Worm (Caenorhabditis elegans) whole organism, L1 larva: ENCODE results near the gene mbk-2.

ENCODE experiments used
- C16A3.4 ChIP-seq: fragments of 150-350 bp; optimal IDR thresholded peaks from 2 replicates; lab custom pipeline; 2014; ENCODE audit warnings: missing biosample characterization, missing genetic modification characterization
- F16B12.6 ChIP-seq: fragments of 150-350 bp; optimal IDR thresholded peaks from 2 replicates; lab custom pipeline; 2014; ENCODE audit warnings: missing biosample characterization, missing genetic modification characterization
- blmp-1 ChIP-seq: fragments of 150-350 bp; optimal IDR thresholded peaks from 2 replicates; lab custom pipeline; 2014; ENCODE audit warnings: missing biosample characterization, missing genetic modification characterization
- ceh-63 ChIP-seq: fragments of 200-800 bp; sonication (Bioruptor generic); optimal IDR thresholded peaks from 2 replicates; lab custom pipeline; 2018; ENCODE audit warnings: mild to moderate bottlenecking, missing genetic modification characterization, missing compliant biosample characterization
- ceh-90 ChIP-seq: sonication (generic microtip); optimal IDR thresholded peaks from 2 replicates; lab custom pipeline; 2016; ENCODE audit warnings: missing genetic modification characterization, missing compliant biosample characterization
- dpl-1 ChIP-seq, 3 experiments: fragments of 150-350 bp in 2 of 3; sonication (generic microtip) in 1 of 3; optimal IDR thresholded peaks; 2 replicates each; lab custom pipeline; 2014 to 2017; ENCODE audit warnings: missing biosample characterization in 3 of 3, missing genetic modification characterization in 3 of 3, missing genetic modification reagents in 3 of 3
- efl-1 ChIP-seq, 4 experiments: fragments of 150-350 bp; optimal IDR thresholded peaks in 3 of 4; peaks in 1 of 4; 1 replicate in 1 of 4; 2 replicates in 3 of 4; lab custom pipeline; 2014; ENCODE audit warnings: missing biosample characterization in 2 of 4, missing genetic modification characterization in 2 of 4, missing genetic modification reagents in 2 of 4
- egl-13 ChIP-seq: sonication (generic microtip); optimal IDR thresholded peaks from 2 replicates; lab custom pipeline; 2016; ENCODE audit warnings: missing genotype, missing genetic modification reagents, missing genetic modification characterization, missing compliant biosample characterization
- egl-27 ChIP-seq, 2 experiments: fragments of 150-350 bp in 1 of 2; sonication (generic microtip); optimal IDR thresholded peaks; 3 replicates each; lab custom pipeline; 2017 to 2018; ENCODE audit warnings: missing biosample characterization in 2 of 2, missing genetic modification characterization in 2 of 2, missing genetic modification reagents in 2 of 2
- elt-2 ChIP-seq: sonication (generic microtip); optimal IDR thresholded peaks from 2 replicates; lab custom pipeline; 2016; ENCODE audit warnings: missing genetic modification characterization, mild to moderate bottlenecking, inconsistent platforms, missing compliant biosample characterization, missing genetic modification reagents
- fkh-10 ChIP-seq: sonication (generic microtip); optimal IDR thresholded peaks from 2 replicates; lab custom pipeline; 2017; ENCODE audit warnings: missing biosample characterization, missing genetic modification reagents, missing genetic modification characterization
- fkh-8 ChIP-seq: sonication (generic microtip); optimal IDR thresholded peaks from 2 replicates; lab custom pipeline; 2016; ENCODE audit warnings: mild to moderate bottlenecking, missing genetic modification characterization, missing compliant biosample characterization
- hlh-4 ChIP-seq: sonication (generic microtip); optimal IDR thresholded peaks from 2 replicates; lab custom pipeline; 2016; ENCODE audit warnings: mild to moderate bottlenecking, missing genetic modification characterization, missing compliant biosample characterization
- irx-1 ChIP-seq: sonication (generic microtip); optimal IDR thresholded peaks from 2 replicates; lab custom pipeline; 2016; ENCODE audit warnings: missing genetic modification characterization, missing compliant biosample characterization
- isw-1 ChIP-seq: fragments of 200-800 bp; sonication (Bioruptor generic); IDR thresholded peaks from 2 replicates; pipeline ENCODE4 v1.3.6; 2022; ENCODE audit warnings: missing genetic modification characterization, missing compliant biosample characterization
- lin-14 ChIP-seq: fragments of 200-800 bp; sonication (Bioruptor generic); optimal IDR thresholded peaks from 2 replicates; lab custom pipeline; 2018; ENCODE audit warnings: mild to moderate bottlenecking, missing genetic modification characterization, moderate library complexity, missing compliant biosample characterization
- lin-15B ChIP-seq: fragments of 150-350 bp; sonication (generic microtip); optimal IDR thresholded peaks from 3 replicates; lab custom pipeline; 2014; ENCODE audit warnings: missing biosample characterization, missing genetic modification characterization
- lsy-2 ChIP-seq, 2 experiments: fragments of 150-350 bp; optimal IDR thresholded peaks; 2 replicates each; lab custom pipeline; 2014; ENCODE audit warnings: missing biosample characterization in 2 of 2, missing genetic modification characterization in 2 of 2
- mef-2 ChIP-seq: fragments of 150-350 bp; optimal IDR thresholded peaks from 2 replicates; lab custom pipeline; 2014; ENCODE audit warnings: missing biosample characterization, missing genetic modification characterization
- mep-1 ChIP-seq: fragments of 150-350 bp; optimal IDR thresholded peaks from 2 replicates; lab custom pipeline; 2014; ENCODE audit warnings: missing biosample characterization, missing genetic modification characterization
- nhr-12 ChIP-seq: sonication (generic microtip); optimal IDR thresholded peaks from 2 replicates; lab custom pipeline; 2017; ENCODE audit warnings: missing biosample characterization, missing genetic modification characterization
- nhr-19 ChIP-seq: fragments of 200-800 bp; sonication (Bioruptor generic); conservative IDR thresholded peaks from 2 replicates; pipeline ENCODE4 v1.3.6; 2022; ENCODE audit warnings: missing genetic modification characterization, missing compliant biosample characterization
- nhr-71 ChIP-seq: sonication (generic microtip); optimal IDR thresholded peaks from 2 replicates; lab custom pipeline; 2016; ENCODE audit warnings: mild to moderate bottlenecking, missing genetic modification characterization, moderate library complexity, missing compliant biosample characterization
- nhr-84 ChIP-seq: sonication (generic microtip); optimal IDR thresholded peaks from 2 replicates; lab custom pipeline; 2017; ENCODE audit warnings: missing biosample characterization, missing genetic modification characterization
- snu-23 ChIP-seq: sonication (generic microtip); optimal IDR thresholded peaks from 2 replicates; lab custom pipeline; 2016; ENCODE audit warnings: missing genetic modification characterization, missing compliant biosample characterization
- sptf-1 ChIP-seq: fragments of 150-350 bp; optimal IDR thresholded peaks from 2 replicates; lab custom pipeline; 2014; ENCODE audit warnings: missing biosample characterization, missing genetic modification characterization
- tbx-2 ChIP-seq: sonication (generic microtip); optimal IDR thresholded peaks from 2 replicates; lab custom pipeline; 2016; ENCODE audit warnings: missing genetic modification characterization, missing compliant biosample characterization
- unc-86 ChIP-seq: sonication (generic microtip); optimal IDR thresholded peaks from 2 replicates; lab custom pipeline; 2016; ENCODE audit warnings: missing genetic modification characterization, missing compliant biosample characterization
- ztf-11 ChIP-seq, 2 experiments: sonication (generic microtip); optimal IDR thresholded peaks; 2 replicates each; lab custom pipeline; 2016 to 2017; ENCODE audit warnings: missing genetic modification characterization in 2 of 2, missing biosample characterization in 1 of 2, missing compliant biosample characterization in 1 of 2

Gene mbk-2

DNA sequence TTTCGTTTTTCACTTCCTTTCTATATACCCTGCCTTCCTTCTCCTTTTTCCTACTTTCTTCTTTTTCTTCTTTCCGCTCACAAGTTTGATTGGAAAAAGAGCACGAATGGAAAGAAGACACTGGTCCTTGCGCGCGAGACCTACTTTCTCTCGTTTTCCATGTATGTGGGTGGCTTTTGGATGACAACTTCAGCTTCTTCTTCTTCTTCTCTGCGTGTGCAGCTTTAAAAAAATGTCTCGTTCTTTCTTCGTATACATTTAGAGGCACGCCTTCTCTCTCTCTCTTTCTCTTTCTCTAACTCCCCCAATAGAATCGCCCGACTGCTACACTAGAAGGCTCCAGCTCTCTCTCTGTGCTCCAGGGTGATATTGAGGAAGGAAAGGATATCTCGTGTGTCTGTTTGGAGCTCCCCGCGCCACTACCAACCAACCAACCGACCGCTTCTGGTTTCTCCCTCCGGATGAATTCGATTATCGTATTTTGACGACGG is 16.9 kb downstream of the mbk-2 start (continued):
- TF ChIP-seq nhr-19 (no peak), ceh-90 (tag; lab: Kevin White, UChicago) (no peak), lsy-2 (tag; optimal IDR thresholded peaks at IDR 0.05; lab: Kevin White, UChicago) (peak in 1 of 2 experiments; percentile 48), tbx-2 (tag; lab: Kevin White, UChicago) (peak; percentile 56), C16A3.4 (no peak)

DNA sequence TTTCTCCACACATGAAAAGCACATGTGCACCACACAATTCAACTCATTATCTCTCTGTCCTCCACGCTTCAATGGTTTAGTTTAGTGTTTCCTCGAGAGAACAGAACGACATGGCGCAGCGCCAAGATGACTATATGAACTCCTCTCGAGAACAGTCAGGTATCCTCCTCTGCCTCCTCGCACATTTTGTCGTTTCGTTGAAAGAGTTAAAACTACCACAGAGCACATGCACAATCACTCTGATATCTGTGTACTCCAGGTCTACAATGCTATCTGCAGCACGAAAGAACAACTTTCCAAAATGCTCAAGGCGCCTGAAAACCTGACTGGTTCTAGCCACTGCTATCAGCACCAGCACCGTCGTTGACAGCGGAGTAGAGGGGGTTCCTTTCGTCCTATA is 17.8 kb downstream of the mbk-2 start:
- TF ChIP-seq egl-13 = no peak
- TF ChIP-seq nhr-12 (tag; lab: Kevin White, UChicago) = no peak
- no peak for TF ChIP-seq efl-1 (optimal IDR thresholded peaks at IDR 0.05; lab: Kevin White, UChicago)
- peak in 1 of 2 experiments; percentile 70 for TF ChIP-seq efl-1 (GFP tag; optimal IDR thresholded peaks at IDR 0.05 in 1 of 2; lab: Kevin White, UChicago)
- TF ChIP-seq mep-1 (tag; lab: Kevin White, UChicago) = no peak
- TF ChIP-seq ceh-63 (GFP tag; lab: Kevin White, UChicago) = no peak
- TF ChIP-seq elt-2 (tag; lab: Kevin White, UChicago) = peak; percentile 75
- TF ChIP-seq F16B12.6 (tag; lab: Kevin White, UChicago) = no peak
- TF ChIP-seq, all 84 proteins: peak for 2

DNA sequence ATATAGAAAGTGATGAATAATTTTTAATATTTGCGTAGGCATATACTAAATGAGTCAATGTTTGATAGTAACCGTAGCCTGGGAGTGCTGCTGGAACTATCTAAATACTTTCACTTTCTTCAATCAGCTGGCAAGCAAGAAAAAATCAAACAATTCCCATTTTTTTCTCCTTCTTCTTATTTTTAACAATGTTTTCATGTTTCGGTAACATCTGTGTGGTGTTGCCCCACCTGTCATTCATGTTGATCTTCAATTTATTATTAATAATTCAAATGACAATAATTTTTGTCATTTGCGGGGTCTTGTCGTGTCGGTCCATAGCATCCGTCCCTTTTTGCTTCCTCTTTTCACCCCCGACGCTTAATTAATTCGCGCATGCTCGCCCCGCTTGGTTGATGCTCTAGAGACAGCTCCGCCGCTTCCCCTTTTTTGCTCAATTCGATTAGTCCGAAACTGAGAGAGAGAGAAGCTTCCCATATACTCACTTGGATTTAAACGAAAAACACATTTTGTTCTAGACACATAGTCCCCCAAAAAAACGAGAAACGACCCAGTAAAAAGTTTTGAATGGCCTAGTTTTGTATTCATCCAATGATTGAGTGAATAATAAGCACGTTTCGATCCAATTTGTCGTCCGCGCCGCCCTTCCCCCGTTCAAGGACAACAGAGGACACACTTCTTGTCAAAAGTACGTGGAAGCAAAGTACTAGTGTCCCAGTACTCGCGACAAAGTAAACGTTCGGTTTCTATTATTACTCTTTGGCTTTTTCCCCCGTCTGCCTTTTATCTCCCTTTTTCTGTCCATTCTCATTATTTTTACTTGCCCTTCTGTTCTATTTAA is 19.1 kb downstream of the mbk-2 start:
- no peak for TF ChIP-seq sptf-1 (tag; lab: Kevin White, UChicago)
- no peak for TF ChIP-seq irx-1 (tag; lab: Kevin White, UChicago)
- TF ChIP-seq lin-14 (GFP tag; lab: Kevin White, UChicago) = peak; percentile 70
- peak; percentile 23 for TF ChIP-seq nhr-71
- TF ChIP-seq nhr-12 (tag; lab: Kevin White, UChicago) = no peak
- TF ChIP-seq isw-1 = no peak
- no peak for TF ChIP-seq mef-2 (tag; lab: Kevin White, UChicago)
- TF ChIP-seq egl-27 (tag; optimal IDR thresholded peaks at IDR 0.05; lab: Kevin White, UChicago) = no peak
- no peak for TF ChIP-seq fkh-10 (GFP tag; lab: Kevin White, UChicago)
- peak in 1 of 2 experiments; percentile 15 for TF ChIP-seq ztf-11 (tag; optimal IDR thresholded peaks at IDR 0.05; lab: Kevin White, UChicago)
- TF ChIP-seq nhr-84 (tag; lab: Kevin White, UChicago) = no peak
- peak; percentile 63 for TF ChIP-seq egl-13
- TF ChIP-seq tbx-2 (tag; lab: Kevin White, UChicago) = peak; percentile 42
- no peak for TF ChIP-seq lin-15B (tag; lab: Kevin White, UChicago)
- TF ChIP-seq unc-86 (tag; lab: Kevin White, UChicago) = peak; percentile 1
- TF ChIP-seq snu-23 = no peak
- TF ChIP-seq fkh-8 (tag; lab: Kevin White, UChicago) = peak; percentile 8

DNA sequence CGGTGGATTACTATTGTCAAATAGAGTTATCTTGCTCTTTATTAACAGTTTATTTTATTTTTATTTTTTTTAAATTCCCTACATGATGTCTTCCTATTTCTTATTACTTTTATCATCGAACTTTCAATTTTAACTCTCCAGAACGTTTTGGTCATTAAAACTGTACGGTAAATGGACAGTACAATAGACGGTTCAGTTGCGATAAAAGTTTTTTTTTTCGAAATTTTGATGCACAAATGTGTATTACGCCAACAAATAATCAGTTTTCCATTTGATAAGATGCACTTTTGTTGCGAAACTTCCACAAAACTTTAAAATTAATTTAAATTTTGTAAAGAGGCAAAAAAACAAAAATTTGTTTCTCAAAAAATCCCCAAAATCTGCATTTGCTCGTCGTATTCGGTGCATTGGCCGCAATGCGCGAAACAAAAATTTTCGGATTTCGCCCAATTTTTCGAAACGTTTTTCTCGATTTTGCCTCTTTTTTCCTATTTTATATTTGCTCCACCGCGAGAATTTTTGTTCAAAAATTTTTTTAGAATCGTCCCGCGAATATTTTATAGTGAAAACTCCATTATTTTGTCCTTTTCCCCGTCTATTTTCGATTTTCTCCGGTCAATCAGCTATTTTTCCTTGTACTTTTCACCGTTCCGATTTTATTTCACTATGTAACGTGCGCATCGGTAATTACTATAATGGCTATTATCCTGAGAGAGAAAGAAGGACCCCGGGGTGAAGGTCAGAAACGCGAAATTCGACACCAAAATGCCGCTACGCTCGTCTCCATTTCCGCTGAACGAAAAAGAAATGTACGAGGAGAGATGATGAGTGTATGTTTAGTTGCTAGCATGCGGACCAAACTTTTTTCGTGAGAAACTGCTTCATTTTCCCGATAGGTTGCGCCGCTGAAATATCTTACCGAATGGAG is 20.1 kb downstream of the mbk-2 start:
- TF ChIP-seq blmp-1 (tag; lab: Kevin White, UChicago) (peak; percentile 16), hlh-4 (no peak), efl-1 (optimal IDR thresholded peaks at IDR 0.05; lab: Kevin White, UChicago) (peak; percentile 29 to 44), efl-1 (GFP tag; optimal IDR thresholded peaks at IDR 0.05 in 1 of 2; lab: Kevin White, UChicago) (peak; percentile 68 to 95), egl-27 (tag; optimal IDR thresholded peaks at IDR 0.05; lab: Kevin White, UChicago) (no peak), dpl-1 (GFP tag; optimal IDR thresholded peaks at IDR 0.05; lab: Kevin White, UChicago) (peak in 2 of 3 experiments; percentile 2 to 36), elt-2 (tag; lab: Kevin White, UChicago) (peak; percentile 3), F16B12.6 (tag; lab: Kevin White, UChicago) (peak; percentile 47)
